Fruit fly (Drosophila melanogaster) whole organism, embryonic: ENCODE measurements around the gene CG6800.
A peak's percentile ranks its signal among the peaks of the same experiment; 100 is the strongest.

Source experiments
- Adf1 ChIP-seq: fragments of 200-800 bp; sonication (Bioruptor generic); IDR thresholded peaks from 2 replicates; pipeline ENCODE4 v1.3.6; 2022; ENCODE audit warnings: missing biosample characterization, missing genetic modification characterization
- Bgb ChIP-seq: fragments of 200-800 bp; sonication (Bioruptor generic); IDR thresholded peaks from 2 replicates; pipeline ENCODE4 v1.3.6; 2022; ENCODE audit warnings: missing biosample characterization, missing genetic modification characterization; ENCODE audit not compliant: partially characterized antibody
- Blimp-1 ChIP-seq: fragments of 200-800 bp; sonication (Bioruptor generic); optimal IDR thresholded peaks from 3 replicates; lab custom pipeline; 2018; ENCODE audit warnings: missing biosample characterization, missing genetic modification characterization, mild to moderate bottlenecking, moderate library complexity, missing genetic modification reagents
- CG1024 ChIP-seq: fragments of 200-800 bp; sonication (Bioruptor generic); IDR thresholded peaks from 2 replicates; pipeline ENCODE4 v1.3.6; 2022; ENCODE audit warnings: missing biosample characterization, missing genetic modification characterization
- CG11093 ChIP-seq: fragments of 200-800 bp; sonication (Bioruptor generic); IDR thresholded peaks from 3 replicates; pipeline ENCODE4 v1.3.6; 2022; ENCODE audit warnings: missing biosample characterization, missing genetic modification characterization
- CG11504 ChIP-seq: fragments of 200-800 bp; sonication (Bioruptor generic); optimal IDR thresholded peaks from 3 replicates; lab custom pipeline; 2019; ENCODE audit warnings: missing biosample characterization, mild to moderate bottlenecking, missing genetic modification characterization, moderate library complexity
- CG12659 ChIP-seq: fragments of 200-800 bp; sonication (Bioruptor generic); optimal IDR thresholded peaks from 3 replicates; lab custom pipeline; 2017; ENCODE audit warnings: mild to moderate bottlenecking, missing biosample characterization, missing genetic modification reagents, missing genetic modification characterization
- CG13287 ChIP-seq: fragments of 200-800 bp; sonication (Bioruptor generic); IDR thresholded peaks from 2 replicates; pipeline ENCODE4 v1.3.6; 2022; ENCODE audit warnings: missing biosample characterization, missing genetic modification characterization; ENCODE audit not compliant: partially characterized antibody
- CG15696 ChIP-seq: fragments of 200-800 bp; sonication (Bioruptor generic); optimal IDR thresholded peaks from 2 replicates; lab custom pipeline; 2019; ENCODE audit warnings: missing biosample characterization, mild to moderate bottlenecking, missing genetic modification characterization, moderate library complexity
- CG17328 ChIP-seq: fragments of 200-800 bp; sonication (Bioruptor generic); IDR thresholded peaks from 2 replicates; pipeline ENCODE4 v1.3.6; 2022; ENCODE audit warnings: missing biosample characterization, missing genetic modification characterization
- CG18011 ChIP-seq: fragments of 200-800 bp; sonication (Bioruptor generic); optimal IDR thresholded peaks from 2 replicates; lab custom pipeline; 2017; ENCODE audit warnings: missing biosample characterization, missing genetic modification characterization, mild to moderate bottlenecking, moderate library complexity, missing genotype
- CG2199 ChIP-seq: fragments of 200-800 bp; sonication (Bioruptor generic); IDR thresholded peaks from 3 replicates; pipeline ENCODE4 v1.3.6; 2022; ENCODE audit warnings: missing biosample characterization, missing genetic modification characterization
- CG5180 ChIP-seq: fragments of 200-800 bp; sonication (Bioruptor generic); optimal IDR thresholded peaks from 3 replicates; lab custom pipeline; 2017; ENCODE audit warnings: missing biosample characterization, missing genetic modification characterization, mild to moderate bottlenecking, moderate library complexity, missing genetic modification reagents
- CG6813 ChIP-seq: fragments of 200-800 bp; sonication (Bioruptor generic); optimal IDR thresholded peaks from 2 replicates; lab custom pipeline; 2017; ENCODE audit warnings: missing biosample characterization, missing genetic modification characterization, mild to moderate bottlenecking, moderate library complexity, missing genetic modification reagents
- CG8281 ChIP-seq: fragments of 200-800 bp; sonication (Bioruptor generic); optimal IDR thresholded peaks from 2 replicates; lab custom pipeline; 2018; ENCODE audit warnings: missing biosample characterization, mild to moderate bottlenecking, missing genetic modification characterization, moderate library complexity
- Deaf1 ChIP-seq: fragments of 200-800 bp; optimal IDR thresholded peaks from 3 replicates; lab custom pipeline; 2019; ENCODE audit warnings: missing biosample characterization, mild to moderate bottlenecking, missing genetic modification characterization, moderate library complexity
- E2f1 ChIP-seq: fragments of 200-800 bp; sonication (Bioruptor generic); IDR thresholded peaks from 2 replicates; pipeline ENCODE4 v1.3.6; 2022; ENCODE audit warnings: missing biosample characterization, missing genetic modification characterization
- Hr78 ChIP-seq, 2 experiments: fragments of 200-800 bp in 1 of 2; fragments of >200 bp in 1 of 2; sonication (Bioruptor generic) in 1 of 2; optimal IDR thresholded peaks; 2 replicates each; lab custom pipeline; 2017 to 2019; ENCODE audit warnings: missing biosample characterization in 2 of 2, missing genetic modification characterization in 2 of 2, mild to moderate bottlenecking in 1 of 2, moderate library complexity in 1 of 2
- Jarid2 ChIP-seq: fragments of 200-800 bp; sonication (Bioruptor generic); optimal IDR thresholded peaks from 3 replicates; lab custom pipeline; 2017; ENCODE audit warnings: mild to moderate bottlenecking, missing biosample characterization, missing genetic modification reagents, missing genetic modification characterization
- Mad ChIP-seq: fragments of 200-800 bp; sonication (Bioruptor generic); optimal IDR thresholded peaks from 2 replicates; lab custom pipeline; 2016; ENCODE audit warnings: missing biosample characterization, missing genetic modification characterization
- Med ChIP-seq: fragments of 200-800 bp; sonication (Bioruptor generic); peaks from one replicate; lab custom pipeline; 2016; ENCODE audit warnings: missing biosample characterization, missing genetic modification characterization, mild to moderate bottlenecking, inconsistent platforms, moderate library complexity
- abd-A ChIP-seq: fragments of 200-800 bp; sonication (Bioruptor generic); optimal IDR thresholded peaks from 3 replicates; lab custom pipeline; 2019; ENCODE audit warnings: missing biosample characterization, mild to moderate bottlenecking, missing genetic modification characterization, moderate library complexity
- cg ChIP-seq: fragments of 200-800 bp; sonication (Bioruptor generic); optimal IDR thresholded peaks from 3 replicates; lab custom pipeline; 2019; ENCODE audit warnings: missing biosample characterization, mild to moderate bottlenecking, missing genetic modification characterization, moderate library complexity
- chinmo ChIP-seq: fragments of 200-800 bp; sonication (Bioruptor generic); IDR thresholded peaks from 4 replicates; pipeline ENCODE4 v1.3.6; 2022; ENCODE audit warnings: missing biosample characterization, missing genetic modification characterization; ENCODE audit not compliant: partially characterized antibody
- chm ChIP-seq: fragments of 200-800 bp; sonication (Bioruptor generic); IDR thresholded peaks from 2 replicates; pipeline ENCODE4 v1.3.6; 2022; ENCODE audit warnings: missing biosample characterization, missing genetic modification characterization
- croc ChIP-seq: fragments of 200-800 bp; sonication (Bioruptor generic); conservative IDR thresholded peaks from 3 replicates; pipeline ENCODE4 v1.3.6; 2022; ENCODE audit warnings: missing biosample characterization, missing genetic modification characterization
- crol ChIP-seq: fragments of 200-800 bp; sonication (Bioruptor generic); IDR thresholded peaks from 2 replicates; pipeline ENCODE4 v1.3.6; 2022; ENCODE audit warnings: missing biosample characterization, missing genetic modification characterization
- dm ChIP-seq: fragments of 200-800 bp; sonication (Bioruptor generic); optimal IDR thresholded peaks from 3 replicates; lab custom pipeline; 2016; ENCODE audit warnings: missing biosample characterization, missing genetic modification characterization
- grn ChIP-seq: fragments of 200-800 bp; sonication (Bioruptor generic); optimal IDR thresholded peaks from 3 replicates; lab custom pipeline; 2017; ENCODE audit warnings: missing biosample characterization, missing genetic modification characterization
- gsb ChIP-seq: fragments of 200-800 bp; sonication (Bioruptor generic); IDR thresholded peaks from 2 replicates; pipeline ENCODE4 v1.3.6; 2022; ENCODE audit warnings: missing biosample characterization, missing genetic modification characterization
- gsb-n ChIP-seq: fragments of 200-800 bp; sonication (Bioruptor generic); optimal IDR thresholded peaks from 3 replicates; lab custom pipeline; 2018; ENCODE audit warnings: missing biosample characterization, mild to moderate bottlenecking, missing genetic modification characterization
- kay ChIP-seq: fragments of 200-800 bp; sonication (Bioruptor generic); optimal IDR thresholded peaks from 2 replicates; lab custom pipeline; 2016; ENCODE audit warnings: missing biosample characterization, missing genetic modification characterization
- lmd ChIP-seq: fragments of 200-800 bp; sonication (Bioruptor generic); IDR thresholded peaks from 2 replicates; pipeline ENCODE4 v1.3.6; 2022; ENCODE audit warnings: missing biosample characterization, missing genetic modification characterization
- nom ChIP-seq: fragments of 200-800 bp; sonication (Bioruptor generic); optimal IDR thresholded peaks from 2 replicates; lab custom pipeline; 2017; ENCODE audit warnings: missing biosample characterization, missing genetic modification characterization, mild to moderate bottlenecking, moderate library complexity, missing genetic modification reagents
- oc ChIP-seq: fragments of 200-800 bp; sonication (Bioruptor generic); optimal IDR thresholded peaks from 2 replicates; lab custom pipeline; 2018; ENCODE audit warnings: missing biosample characterization, mild to moderate bottlenecking, missing genetic modification characterization, moderate library complexity
- repo ChIP-seq: fragments of 200-800 bp; sonication (Bioruptor generic); optimal IDR thresholded peaks from 2 replicates; lab custom pipeline; 2016; ENCODE audit warnings: missing biosample characterization, missing genetic modification characterization
- run ChIP-seq: fragments of 200-800 bp; sonication (Bioruptor generic); optimal IDR thresholded peaks from 3 replicates; lab custom pipeline; 2018; ENCODE audit warnings: missing biosample characterization, mild to moderate bottlenecking, missing genetic modification characterization
- sens ChIP-seq: fragments of 200-800 bp; sonication (Bioruptor generic); peaks from one replicate; lab custom pipeline; 2016; ENCODE audit warnings: missing biosample characterization, missing genetic modification characterization
- sens-2 ChIP-seq: fragments of 200-800 bp; sonication (Bioruptor generic); IDR thresholded peaks from 2 replicates; pipeline ENCODE4 v1.3.6; 2022; ENCODE audit warnings: missing biosample characterization, missing genetic modification characterization
- sim ChIP-seq: fragments of 200-800 bp; sonication (Bioruptor generic); IDR thresholded peaks from 2 replicates; pipeline ENCODE4 v1.3.6; 2022; ENCODE audit warnings: missing biosample characterization, missing genetic modification characterization
- sr ChIP-seq: fragments of 200-800 bp; sonication (Bioruptor generic); IDR thresholded peaks from 3 replicates; pipeline ENCODE4 v1.3.6; 2022; ENCODE audit warnings: missing biosample characterization, missing genetic modification characterization
- stc ChIP-seq: fragments of 200-800 bp; sonication (Bioruptor generic); IDR thresholded peaks from 2 replicates; pipeline ENCODE4 v1.3.6; 2022; ENCODE audit warnings: missing biosample characterization, missing genetic modification characterization
- tna ChIP-seq: fragments of 200-800 bp; sonication (Bioruptor generic); IDR thresholded peaks from 2 replicates; pipeline ENCODE4 v1.3.6; 2022; ENCODE audit warnings: missing biosample characterization, missing genetic modification characterization; ENCODE audit not compliant: partially characterized antibody
- toy ChIP-seq: fragments of 200-800 bp; sonication (Bioruptor generic); IDR thresholded peaks from 2 replicates; pipeline ENCODE4 v1.3.6; 2022; ENCODE audit warnings: missing biosample characterization, missing genetic modification characterization
- vvl ChIP-seq: fragments of 200-800 bp; sonication (Bioruptor generic); IDR thresholded peaks from 2 replicates; pipeline ENCODE4 v1.3.6; 2022; ENCODE audit warnings: missing biosample characterization, missing genetic modification characterization
- wor ChIP-seq: fragments of 200-800 bp; sonication (Bioruptor generic); IDR thresholded peaks from 2 replicates; pipeline ENCODE4 v1.3.6; 2022; ENCODE audit warnings: missing biosample characterization, missing genetic modification characterization
- z ChIP-seq: fragments of 200-800 bp; sonication (Bioruptor generic); IDR thresholded peaks from 3 replicates; pipeline ENCODE4 v1.3.6; 2022; ENCODE audit warnings: missing biosample characterization, missing genetic modification characterization
- zen ChIP-seq: fragments of 200-800 bp; sonication (Bioruptor generic); optimal IDR thresholded peaks from 3 replicates; lab custom pipeline; 2018; ENCODE audit warnings: missing biosample characterization, mild to moderate bottlenecking, missing genetic modification characterization, moderate library complexity
- zen2 ChIP-seq: fragments of 200-800 bp; sonication (Bioruptor generic); IDR thresholded peaks from 3 replicates; pipeline ENCODE4 v1.3.6; 2022; ENCODE audit warnings: missing biosample characterization, missing genetic modification characterization; ENCODE audit not compliant: partially characterized antibody

Gene CG6800

dm6 chr3R:21782295-21782922, 6.5 kb downstream of the CG6800 start, which contains the start of gene tsl:
Gene tsl, minus strand, starts transcription at chr3R:21782536.
- TF ChIP-seq CG13287 (GFP tag; lab: Robert Waterston, UW): peak; percentile 11; the same call in 1 of the 2 replicates
- no peak for TF ChIP-seq sim (GFP tag; lab: Robert Waterston, UW)
- TF ChIP-seq chinmo: peak; percentile 71; the same call in 1 of the 4 replicates
- TF ChIP-seq nom: peak; percentile 34
- TF ChIP-seq oc (tag; lab: Kevin White, UChicago): no peak
- no peak for TF ChIP-seq kay (GFP tag; lab: Kevin White, UChicago)
- peak; percentile 41; the same call in 1 of the 2 replicates for TF ChIP-seq vvl (GFP tag; lab: Robert Waterston, UW)
- no peak for TF ChIP-seq toy (GFP tag; lab: Robert Waterston, UW)
- peak; percentile 95 for TF ChIP-seq CG5180 (GFP tag; lab: Kevin White, UChicago)
- TF ChIP-seq Jarid2: peak; percentile 74
- TF ChIP-seq Blimp-1: peak; percentile 18
- TF ChIP-seq Deaf1 (tag; lab: Kevin White, UChicago): peak; percentile 67
- peak in 1 of 2 experiments; percentile 95 for TF ChIP-seq Hr78 (GFP tag; optimal IDR thresholded peaks at IDR 0.05; lab: Kevin White, UChicago)
- TF ChIP-seq Adf1 (GFP tag; lab: Robert Waterston, UW): peak; percentile 9; the same call in 1 of the 2 replicates
- TF ChIP-seq CG15696 (tag; lab: Kevin White, UChicago): no peak
- no peak for TF ChIP-seq E2f1 (GFP tag; lab: Robert Waterston, UW)
- no peak for TF ChIP-seq zen (tag; lab: Kevin White, UChicago)
- peak; percentile 16 for TF ChIP-seq cg (GFP tag; lab: Kevin White, UChicago)
- TF ChIP-seq tna (GFP tag; lab: Robert Waterston, UW): no peak
- TF ChIP-seq CG11504: peak; percentile 99
- TF ChIP-seq wor: no peak
- peak; percentile 61 for TF ChIP-seq Med (GFP tag; lab: Kevin White, UChicago)
- TF ChIP-seq CG2199 (GFP tag; lab: Robert Waterston, UW): peak; percentile 87
- peak; percentile 5 for TF ChIP-seq gsb-n (tag; lab: Kevin White, UChicago)
- 0 out of 3 replicates have a peak, but pooled peaks have one; percentile 12 for TF ChIP-seq zen2 (GFP tag; lab: Robert Waterston, UW)
- TF ChIP-seq Bgb (GFP tag; lab: Robert Waterston, UW): peak; percentile 15; the same call in 1 of the 2 replicates
- TF ChIP-seq chm (GFP tag; lab: Robert Waterston, UW): peak; percentile 23; the same call in 1 of the 2 replicates
- TF ChIP-seq Mad: no peak
- TF ChIP-seq CG1024 (GFP tag; lab: Robert Waterston, UW): no peak
- peak; percentile 37; the same call in 1 of the 3 replicates for TF ChIP-seq z (GFP tag; lab: Robert Waterston, UW)
- peak; percentile 24; the same call in 1 of the 2 replicates for TF ChIP-seq crol (GFP tag; lab: Robert Waterston, UW)

DNA sequence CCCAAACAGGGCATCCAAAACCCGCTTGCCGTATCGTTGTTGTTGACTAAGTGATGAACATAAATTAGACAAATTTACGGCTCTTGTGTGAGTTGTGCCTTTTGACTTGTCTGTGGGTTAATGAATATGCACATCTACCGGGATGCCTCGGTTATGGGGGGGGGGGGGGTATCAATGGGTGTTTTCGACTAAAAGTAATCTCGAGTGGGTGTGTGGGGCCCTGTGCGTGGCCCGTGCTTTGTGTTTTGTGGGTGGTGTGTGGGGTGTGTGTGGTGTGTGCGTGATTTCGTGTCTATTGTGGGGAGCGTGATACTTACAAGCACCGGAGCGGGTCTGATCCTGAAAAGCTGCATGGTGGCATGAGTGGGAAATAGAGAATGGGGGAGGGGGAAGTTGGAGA, 14.5 kb downstream of the CG6800 start:
- TF ChIP-seq CG6813 (no peak), CG12659 (no peak), CG17328 (GFP tag; lab: Robert Waterston, UW) (no peak), dm (GFP tag; lab: Kevin White, UChicago) (no peak), run (tag; lab: Kevin White, UChicago) (no peak), repo (no peak), CG11093 (GFP tag; lab: Robert Waterston, UW) (no peak), toy (GFP tag; lab: Robert Waterston, UW) (no peak), croc (GFP tag; lab: Robert Waterston, UW) (no peak), sens (peak; percentile 12), CG18011 (GFP tag; lab: Kevin White, UChicago) (no peak), gsb (no peak), grn (GFP tag; lab: Kevin White, UChicago) (no peak), CG8281 (no peak), abd-A (peak; percentile 54), stc (no peak), lmd (no peak), sens-2 (GFP tag; lab: Robert Waterston, UW) (no peak), sr (peak; percentile 79)
- TF ChIP-seq, all 482 proteins: peak for 3
